Worm (Caenorhabditis elegans) whole organism, L4 larva: ENCODE data around the gene F52C9.3.

ENCODE experiments used
- F10B5.3 ChIP-seq: sonication (generic microtip); optimal IDR thresholded peaks from 2 replicates; lab custom pipeline; 2016; ENCODE audit warnings: mild to moderate bottlenecking, missing genetic modification characterization, missing compliant biosample characterization
- F37D6.2 ChIP-seq: sonication (generic microtip); optimal IDR thresholded peaks from 2 replicates; lab custom pipeline; 2016; ENCODE audit warnings: mild to moderate bottlenecking, missing genetic modification characterization, missing compliant biosample characterization
- F44E2.7 ChIP-seq: fragments of 200-800 bp; sonication (Bioruptor generic); IDR thresholded peaks from 2 replicates; pipeline ENCODE4 v2.1.2; 2022; ENCODE audit warnings: missing genetic modification characterization, missing compliant biosample characterization
- T20F7.1 ChIP-seq: fragments of 200-800 bp; sonication (Bioruptor generic); optimal IDR thresholded peaks from 2 replicates; lab custom pipeline; 2018; ENCODE audit warnings: mild to moderate bottlenecking, missing genetic modification characterization, missing compliant biosample characterization
- T26A8.4 ChIP-seq: fragments of 200-800 bp; sonication (Bioruptor generic); IDR thresholded peaks from 2 replicates; pipeline ENCODE4 v1.3.6; 2022; ENCODE audit warnings: missing genetic modification characterization, missing compliant biosample characterization
- Y48G9A.11 ChIP-seq: fragments of 200-800 bp; sonication (Bioruptor generic); IDR thresholded peaks from 2 replicates; pipeline ENCODE4 v1.3.6; 2022; ENCODE audit warnings: missing genetic modification reagents, missing genetic modification characterization, missing compliant biosample characterization
- Y75B8A.6 ChIP-seq: fragments of 200-800 bp; sonication (Bioruptor generic); IDR thresholded peaks from 2 replicates; pipeline ENCODE4 v1.3.6; 2022; ENCODE audit warnings: missing genetic modification reagents, missing genetic modification characterization, missing compliant biosample characterization
- arid-1 ChIP-seq: fragments of 200-800 bp; sonication (Bioruptor generic); conservative IDR thresholded peaks from 2 replicates; pipeline ENCODE4 v1.3.6; 2022; ENCODE audit warnings: missing genetic modification reagents, missing genetic modification characterization, missing compliant biosample characterization
- attf-4 ChIP-seq: sonication (generic microtip); optimal IDR thresholded peaks from 3 replicates; lab custom pipeline; 2017; ENCODE audit warnings: missing biosample characterization, missing genetic modification characterization
- ceh-20 ChIP-seq: fragments of 200-800 bp; sonication (Bioruptor generic); IDR thresholded peaks from 2 replicates; pipeline ENCODE4 v1.3.6; 2022; ENCODE audit warnings: missing genetic modification reagents, missing genetic modification characterization, missing compliant biosample characterization
- ceh-28 ChIP-seq: fragments of 150-350 bp; optimal IDR thresholded peaks from 2 replicates; lab custom pipeline; 2014; ENCODE audit warnings: missing biosample characterization, missing genetic modification reagents, missing genetic modification characterization
- ceh-44 ChIP-seq: fragments of 200-800 bp; sonication (Bioruptor generic); IDR thresholded peaks from 2 replicates; pipeline ENCODE4 v1.3.6; 2022; ENCODE audit warnings: missing genetic modification reagents, missing genetic modification characterization, missing compliant biosample characterization
- ctbp-1 ChIP-seq: fragments of 200-800 bp; sonication (Bioruptor generic); IDR thresholded peaks from 2 replicates; pipeline ENCODE4 v1.3.6; 2022; ENCODE audit warnings: missing genetic modification reagents, missing genetic modification characterization, missing compliant biosample characterization
- dmd-9 ChIP-seq: fragments of 200-800 bp; sonication (Bioruptor generic); IDR thresholded peaks from 2 replicates; pipeline ENCODE4 v1.3.6; 2022; ENCODE audit warnings: missing genetic modification reagents, missing genetic modification characterization, missing compliant biosample characterization
- dpl-1 ChIP-seq: fragments of 150-350 bp; optimal IDR thresholded peaks from 2 replicates; lab custom pipeline; 2014; ENCODE audit warnings: missing biosample characterization, missing genetic modification reagents, missing genetic modification characterization
- dve-1 ChIP-seq: sonication (generic microtip); optimal IDR thresholded peaks from 2 replicates; lab custom pipeline; 2017; ENCODE audit warnings: antibody characterized with exemption, mild to moderate bottlenecking, missing genetic modification characterization, missing compliant biosample characterization; ENCODE audit not compliant: insufficient read depth
- egl-27 ChIP-seq: sonication (generic microtip); optimal IDR thresholded peaks from 3 replicates; lab custom pipeline; 2017; ENCODE audit warnings: missing biosample characterization, missing genetic modification reagents, missing genetic modification characterization
- gei-8 ChIP-seq: fragments of 200-800 bp; sonication (Bioruptor generic); optimal IDR thresholded peaks from 2 replicates; lab custom pipeline; 2018; ENCODE audit warnings: mild to moderate bottlenecking, missing genetic modification characterization, missing compliant biosample characterization
- hif-1 ChIP-seq, 2 experiments: sonication (generic microtip); optimal IDR thresholded peaks; 2 replicates each; lab custom pipeline; 2016 to 2017; ENCODE audit warnings: missing compliant biosample characterization in 2 of 2, missing genetic modification characterization in 2 of 2, missing genetic modification reagents in 2 of 2, missing genotype in 2 of 2, mild to moderate bottlenecking in 1 of 2
- hlh-11 ChIP-seq: fragments of 200-800 bp; sonication (Bioruptor generic); optimal IDR thresholded peaks from 2 replicates; lab custom pipeline; 2018; ENCODE audit warnings: mild to moderate bottlenecking, missing genetic modification characterization, missing compliant biosample characterization
- hlh-30 ChIP-seq: sonication (generic microtip); optimal IDR thresholded peaks from 2 replicates; lab custom pipeline; 2017; ENCODE audit warnings: antibody characterized with exemption, mild to moderate bottlenecking, missing genetic modification characterization, missing compliant biosample characterization; ENCODE audit not compliant: insufficient read depth
- jun-1 ChIP-seq: fragments of 150-350 bp; optimal IDR thresholded peaks from 2 replicates; lab custom pipeline; 2014; ENCODE audit warnings: missing biosample characterization, missing genetic modification reagents, missing genetic modification characterization
- lim-7 ChIP-seq: fragments of 200-800 bp; sonication (Bioruptor generic); IDR thresholded peaks from 2 replicates; pipeline ENCODE4 v1.3.6; 2022; ENCODE audit warnings: missing genetic modification characterization, missing compliant biosample characterization
- lin-13 ChIP-seq: fragments of 150-350 bp; optimal IDR thresholded peaks from 2 replicates; lab custom pipeline; 2014; ENCODE audit warnings: missing biosample characterization, missing genetic modification reagents, missing genetic modification characterization
- lin-15B ChIP-seq: fragments of 150-350 bp; sonication (generic microtip); optimal IDR thresholded peaks from 3 replicates; lab custom pipeline; 2014; ENCODE audit warnings: missing biosample characterization, missing genetic modification characterization
- lsy-2 ChIP-seq, 2 experiments: fragments of 150-350 bp in 1 of 2; sonication (generic microtip) in 1 of 2; optimal IDR thresholded peaks; 2 replicates each; lab custom pipeline; 2014 to 2017; ENCODE audit warnings: missing biosample characterization in 2 of 2, missing genetic modification characterization in 2 of 2
- madf-9 ChIP-seq: fragments of 200-800 bp; sonication (Bioruptor generic); conservative IDR thresholded peaks from 2 replicates; pipeline ENCODE4 v1.3.6; 2022; ENCODE audit warnings: missing genetic modification reagents, missing genetic modification characterization, missing compliant biosample characterization
- mdl-1 ChIP-seq, 2 experiments: fragments of 150-350 bp in 1 of 2; sonication (generic microtip) in 1 of 2; optimal IDR thresholded peaks; 2 replicates each; lab custom pipeline; 2014 to 2017; ENCODE audit warnings: missing biosample characterization in 2 of 2, missing genetic modification characterization in 2 of 2
- mdt-29 ChIP-seq: fragments of 200-800 bp; sonication (Bioruptor generic); IDR thresholded peaks from 2 replicates; pipeline ENCODE4 v1.3.6; 2022; ENCODE audit warnings: missing genetic modification reagents, missing genetic modification characterization, missing compliant biosample characterization
- mxl-2 ChIP-seq: fragments of 200-800 bp; sonication (Bioruptor generic); conservative IDR thresholded peaks from 2 replicates; pipeline ENCODE4 v1.3.6; 2022; ENCODE audit warnings: missing genetic modification reagents, missing genetic modification characterization, missing compliant biosample characterization
- mxl-3 ChIP-seq: fragments of 200-800 bp; sonication (Bioruptor generic); optimal IDR thresholded peaks from 2 replicates; lab custom pipeline; 2018; ENCODE audit warnings: mild to moderate bottlenecking, missing genetic modification characterization, missing compliant biosample characterization
- nhr-10 ChIP-seq: fragments of 150-350 bp; optimal IDR thresholded peaks from 2 replicates; lab custom pipeline; 2014; ENCODE audit warnings: missing biosample characterization, missing genetic modification characterization
- nhr-25 ChIP-seq: sonication (generic microtip); optimal IDR thresholded peaks from 2 replicates; lab custom pipeline; 2017; ENCODE audit warnings: missing genetic modification characterization, mild to moderate bottlenecking, missing compliant biosample characterization, antibody characterized with exemption, moderate library complexity, borderline replicate concordance; ENCODE audit not compliant: insufficient read depth
- nhr-77 ChIP-seq: fragments of 150-350 bp; optimal IDR thresholded peaks from 2 replicates; lab custom pipeline; 2014; ENCODE audit warnings: missing biosample characterization, missing genetic modification characterization
- pha-4 ChIP-seq, 2 experiments: fragments of 150-350 bp in 1 of 2; fragments of 200-800 bp in 1 of 2; sonication (Bioruptor generic) in 1 of 2; IDR thresholded peaks in 1 of 2; optimal IDR thresholded peaks in 1 of 2; 2 replicates each; pipeline versions ENCODE4 v1.3.6 to Lab custom; 2014 to 2022; ENCODE audit warnings: missing genetic modification characterization in 2 of 2, missing genetic modification reagents in 2 of 2, missing biosample characterization in 1 of 2, missing compliant biosample characterization in 1 of 2
- pqm-1 ChIP-seq: sonication (generic microtip); optimal IDR thresholded peaks from 2 replicates; lab custom pipeline; 2017; ENCODE audit warnings: missing biosample characterization, missing genetic modification characterization
- rbr-2 ChIP-seq: sonication (generic microtip); optimal IDR thresholded peaks from 2 replicates; lab custom pipeline; 2016; ENCODE audit warnings: missing genotype, missing genetic modification characterization, missing compliant biosample characterization
- saeg-2 ChIP-seq: fragments of 200-800 bp; sonication (Bioruptor generic); IDR thresholded peaks from 2 replicates; pipeline ENCODE4 v1.3.6; 2022; ENCODE audit warnings: missing genetic modification reagents, missing genetic modification characterization, missing compliant biosample characterization
- set-16 ChIP-seq: fragments of 200-800 bp; sonication (Bioruptor generic); IDR thresholded peaks from 2 replicates; pipeline ENCODE4 v1.3.6; 2022; ENCODE audit warnings: missing genetic modification reagents, missing genetic modification characterization, missing compliant biosample characterization
- snpc-1.2 ChIP-seq: fragments of 200-800 bp; sonication (Bioruptor generic); IDR thresholded peaks from 2 replicates; pipeline ENCODE4 v1.3.6; 2022; ENCODE audit warnings: missing genetic modification reagents, missing genetic modification characterization, missing compliant biosample characterization
- snpc-4 ChIP-seq: fragments of 150-350 bp; optimal IDR thresholded peaks from 2 replicates; lab custom pipeline; 2014; ENCODE audit warnings: missing biosample characterization, missing genetic modification characterization
- spr-3 ChIP-seq: fragments of 200-800 bp; sonication (Bioruptor generic); optimal IDR thresholded peaks from 2 replicates; lab custom pipeline; 2018; ENCODE audit warnings: mild to moderate bottlenecking, missing genetic modification characterization, missing compliant biosample characterization
- tag-97 ChIP-seq: fragments of 200-800 bp; sonication (Bioruptor generic); IDR thresholded peaks from 2 replicates; pipeline ENCODE4 v1.3.6; 2022; ENCODE audit warnings: missing genetic modification characterization, missing compliant biosample characterization
- unc-39 ChIP-seq: sonication (generic microtip); optimal IDR thresholded peaks from 2 replicates; lab custom pipeline; 2017; ENCODE audit warnings: missing biosample characterization, missing genetic modification characterization
- unc-62 ChIP-seq, 3 experiments: fragments of 150-350 bp in 1 of 3; sonication (generic microtip); optimal IDR thresholded peaks in 2 of 3; peaks in 1 of 3; 1 replicate in 1 of 3; 2 replicates in 2 of 3; lab custom pipeline; 2014 to 2017; ENCODE audit warnings: missing biosample characterization in 3 of 3, missing genetic modification characterization in 3 of 3, missing genetic modification reagents in 3 of 3, missing genotype in 1 of 3
- vab-7 ChIP-seq: fragments of 200-800 bp; sonication (Bioruptor generic); IDR thresholded peaks from 2 replicates; pipeline ENCODE4 v1.3.6; 2022; ENCODE audit warnings: missing genetic modification reagents, missing genetic modification characterization, missing compliant biosample characterization
- zfp-2 ChIP-seq: sonication (generic microtip); optimal IDR thresholded peaks from 2 replicates; lab custom pipeline; 2016; ENCODE audit warnings: mild to moderate bottlenecking, missing genetic modification characterization, missing compliant biosample characterization
- zip-11 ChIP-seq: fragments of 200-800 bp; sonication (Bioruptor generic); IDR thresholded peaks from 2 replicates; pipeline ENCODE4 v1.3.6; 2022; ENCODE audit warnings: missing genetic modification characterization, missing compliant biosample characterization
- zip-2 ChIP-seq: fragments of 150-350 bp; optimal IDR thresholded peaks from 2 replicates; lab custom pipeline; 2014; ENCODE audit warnings: missing biosample characterization, missing genetic modification characterization

F52C9.3 gene

ce11 chrIII:5349250-5349649 lies 27.6 kb downstream of the F52C9.3 start, which contains the start of gene thoc-5 (continued):
- peak; percentile 50; the same call in 1 of the 2 replicates for TF ChIP-seq vab-7 (GFP tag; lab: Robert Waterston, UW)
- no peak for TF ChIP-seq nhr-25 (tag; lab: Kevin White, UChicago)
- TF ChIP-seq hif-1 (tag; optimal IDR thresholded peaks at IDR 0.05; lab: Kevin White, UChicago) = peak in 1 of 2 experiments; percentile 94
- peak; percentile 52 for TF ChIP-seq hlh-11
- TF ChIP-seq lin-15B = no peak
- TF ChIP-seq jun-1 (tag; lab: Kevin White, UChicago) = no peak
- TF ChIP-seq lsy-2 (tag; optimal IDR thresholded peaks at IDR 0.05; lab: Kevin White, UChicago) = peak in 1 of 2 experiments; percentile 87
- TF ChIP-seq unc-62 (GFP tag; optimal IDR thresholded peaks at IDR 0.05 in 1 of 2; lab: Kevin White, UChicago) = no peak
- TF ChIP-seq unc-62 (tag; optimal IDR thresholded peaks at IDR 0.05; lab: Kevin White, UChicago) = no peak
- TF ChIP-seq tag-97 = peak; percentile 77; the same call in 1 of the 2 replicates
- TF ChIP-seq ceh-44 (GFP tag; lab: Robert Waterston, UW) = peak; percentile 74; the same call in 1 of the 2 replicates
- no peak for TF ChIP-seq mdl-1 (tag; optimal IDR thresholded peaks at IDR 0.05; lab: Kevin White, UChicago)
- TF ChIP-seq arid-1 (GFP tag; lab: Robert Waterston, UW) = peak; percentile 38; the same call in 1 of the 2 replicates
- no peak for TF ChIP-seq zip-11 (GFP tag; lab: Robert Waterston, UW)
- TF ChIP-seq egl-27 (tag; lab: Kevin White, UChicago) = no peak
- peak; percentile 33 for TF ChIP-seq T20F7.1 (GFP tag; lab: Kevin White, UChicago)
- TF ChIP-seq spr-3 (GFP tag; lab: Kevin White, UChicago) = peak; percentile 28
- TF ChIP-seq Y75B8A.6 (GFP tag; lab: Robert Waterston, UW) = 0 out of 2 replicates have a peak, but pooled peaks have one; percentile 70
- TF ChIP-seq dmd-9 = peak; percentile 92
- TF ChIP-seq hlh-30 = peak; percentile 53
- TF ChIP-seq ceh-28 (tag; lab: Kevin White, UChicago) = no peak
- no peak for TF ChIP-seq ctbp-1 (GFP tag; lab: Robert Waterston, UW)
- no peak for TF ChIP-seq saeg-2 (GFP tag; lab: Robert Waterston, UW)
- no peak for TF ChIP-seq nhr-77 (tag; lab: Kevin White, UChicago)
- peak; percentile 98 for TF ChIP-seq dpl-1
- peak; percentile 75; the same call in 1 of the 2 replicates for TF ChIP-seq ceh-20 (GFP tag; lab: Robert Waterston, UW)
- TF ChIP-seq F44E2.7 (GFP tag; lab: Robert Waterston, UW) = no peak
- peak; percentile 78; the same call in 1 of the 2 replicates for TF ChIP-seq Y48G9A.11 (GFP tag; lab: Robert Waterston, UW)
- no peak for TF ChIP-seq mxl-3 (GFP tag; lab: Kevin White, UChicago)
- TF ChIP-seq madf-9 (GFP tag; lab: Robert Waterston, UW) = peak; percentile 80
- TF ChIP-seq attf-4 (tag; lab: Kevin White, UChicago) = no peak
- peak; percentile 35 for TF ChIP-seq F37D6.2 (tag; lab: Kevin White, UChicago)
- no peak for TF ChIP-seq F10B5.3 (tag; lab: Kevin White, UChicago)
- TF ChIP-seq set-16 (GFP tag; lab: Robert Waterston, UW) = no peak
- TF ChIP-seq snpc-1.2 (GFP tag; lab: Robert Waterston, UW) = no peak
- no peak for TF ChIP-seq unc-39 (tag; lab: Kevin White, UChicago)
- no peak for TF ChIP-seq pha-4 (GFP tag; IDR thresholded peaks at IDR 0.05; lab: Robert Waterston, UW)
- TF ChIP-seq pha-4 (tag; optimal IDR thresholded peaks at IDR 0.05; lab: Kevin White, UChicago) = no peak
- peak; percentile 34 for TF ChIP-seq lin-13
- no peak for TF ChIP-seq zip-2 (tag; lab: Kevin White, UChicago)
- TF ChIP-seq nhr-10 (tag; lab: Kevin White, UChicago) = no peak
- TF ChIP-seq pqm-1 (tag; lab: Kevin White, UChicago) = no peak
- TF ChIP-seq mxl-2 = no peak
- no peak for TF ChIP-seq zfp-2 (tag; lab: Kevin White, UChicago)
- peak; percentile 57 for TF ChIP-seq rbr-2 (tag; lab: Kevin White, UChicago)
- TF ChIP-seq gei-8 (GFP tag; lab: Kevin White, UChicago) = no peak
- no peak for TF ChIP-seq lim-7 (GFP tag; lab: Robert Waterston, UW)
- TF ChIP-seq snpc-4 (tag; lab: Kevin White, UChicago) = no peak
- no peak for TF ChIP-seq T26A8.4 (GFP tag; lab: Robert Waterston, UW)
- TF ChIP-seq dve-1 (tag; lab: Kevin White, UChicago) = peak; percentile 60
- TF ChIP-seq mdt-29 (GFP tag; lab: Robert Waterston, UW) = no peak
